Worm (Caenorhabditis elegans) whole organism, midembryonic: ENCODE measurements around the gene C37C3.12.

ENCODE experiments used
- T22C8.4 ChIP-seq: fragments of 200-800 bp; sonication (Bioruptor generic); IDR thresholded peaks from 2 replicates; pipeline ENCODE4 v1.3.6; 2022; ENCODE audit warnings: missing genetic modification characterization, missing compliant biosample characterization
- cog-1 ChIP-seq: sonication (generic microtip); optimal IDR thresholded peaks from 2 replicates; lab custom pipeline; 2016; ENCODE audit warnings: missing genetic modification characterization, missing compliant biosample characterization
- flt-1 ChIP-seq: fragments of 200-800 bp; sonication (Bioruptor generic); IDR thresholded peaks from 2 replicates; pipeline ENCODE4 v1.3.6; 2022; ENCODE audit warnings: missing genetic modification characterization, missing compliant biosample characterization
- klf-2 ChIP-seq: fragments of 200-800 bp; sonication (Bioruptor generic); conservative IDR thresholded peaks from 2 replicates; pipeline ENCODE4 v1.3.6; 2022; ENCODE audit warnings: missing genetic modification reagents, missing genetic modification characterization, missing compliant biosample characterization
- med-1 ChIP-seq: sonication (generic microtip); optimal IDR thresholded peaks from 2 replicates; lab custom pipeline; 2017; ENCODE audit warnings: missing genetic modification characterization, mild to moderate bottlenecking, missing compliant biosample characterization, antibody characterized with exemption, missing genetic modification reagents; ENCODE audit not compliant: insufficient read depth
- ref-1 ChIP-seq: fragments of 200-800 bp; sonication (Bioruptor generic); conservative IDR thresholded peaks from 2 replicates; pipeline ENCODE4 v1.3.6; 2022; ENCODE audit warnings: missing genetic modification reagents, missing genetic modification characterization, missing compliant biosample characterization
- tab-1 ChIP-seq: fragments of 200-800 bp; sonication (Bioruptor generic); IDR thresholded peaks from 2 replicates; pipeline ENCODE4 v1.3.6; 2022; ENCODE audit warnings: missing genetic modification characterization, missing compliant biosample characterization
- ztf-23 ChIP-seq: fragments of 200-800 bp; sonication (Bioruptor generic); IDR thresholded peaks from 2 replicates; pipeline ENCODE4 v1.3.6; 2022; ENCODE audit warnings: missing genetic modification reagents, missing genetic modification characterization, missing compliant biosample characterization
- ztf-29 ChIP-seq: fragments of 200-800 bp; sonication (Bioruptor generic); IDR thresholded peaks from 2 replicates; pipeline ENCODE4 v1.3.6; 2022; ENCODE audit warnings: missing genetic modification reagents, missing genetic modification characterization, missing compliant biosample characterization

The C37C3.12 gene

DNA sequence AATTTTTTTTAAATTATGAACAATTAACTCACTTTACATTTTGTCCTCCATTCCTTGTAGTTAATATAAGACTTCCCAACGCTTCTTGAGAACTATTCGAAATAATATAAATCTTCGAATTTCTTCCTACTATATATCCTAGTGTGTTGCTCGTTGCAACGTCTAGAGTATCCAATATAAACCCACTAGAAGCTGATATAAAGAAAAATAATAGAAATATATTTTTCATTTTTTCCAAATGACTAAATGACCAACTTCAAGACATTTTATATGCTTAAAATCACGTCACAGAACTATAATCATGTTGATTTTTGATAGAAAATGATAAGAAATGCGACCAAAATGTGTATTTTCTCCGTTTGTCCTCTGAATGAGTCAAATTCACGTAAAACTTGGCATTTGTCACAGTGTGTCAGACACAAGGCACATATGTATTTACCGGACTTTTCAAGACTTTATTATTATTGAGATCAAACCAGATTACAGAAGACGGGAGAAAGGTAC, 23.7 kb upstream of the C37C3.12 start, which contains the start of gene C37C3.10:
Gene C37C3.10, minus strand, starts transcription at position 51 of the 504 bp plus-strand sequence.
- TF ChIP-seq med-1 (GFP tag; lab: Kevin White, UChicago) (no peak), klf-2 (GFP tag; lab: Robert Waterston, UW) (no peak), ztf-29 (GFP tag; lab: Robert Waterston, UW) (no peak), tab-1 (no peak), ztf-23 (GFP tag; lab: Robert Waterston, UW) (no peak), flt-1 (GFP tag; lab: Robert Waterston, UW) (no peak), T22C8.4 (GFP tag; lab: Robert Waterston, UW) (no peak)

DNA sequence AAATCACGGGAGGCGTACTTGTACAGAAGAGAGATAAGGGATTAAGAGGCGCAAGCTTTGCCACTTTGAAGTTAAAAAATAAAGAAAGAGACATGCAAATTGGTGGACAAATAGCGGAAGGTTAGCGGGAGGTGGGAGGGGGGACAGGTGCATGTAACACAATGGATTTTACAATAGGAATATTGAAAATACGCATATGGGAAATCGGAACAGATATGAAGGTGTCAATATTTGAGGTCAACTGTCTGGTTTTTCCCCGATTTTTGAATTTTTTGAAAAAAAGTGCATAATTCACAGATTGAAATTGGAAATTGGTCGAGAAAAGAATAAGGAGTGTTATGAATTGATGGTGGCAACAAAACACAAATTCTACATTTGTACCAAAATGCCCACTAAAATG, 22.4 kb upstream of the C37C3.12 start, which contains the start of gene C37C3.17:
Gene C37C3.17, minus strand, starts transcription at position 101 of the 400 bp plus-strand sequence.
- TF ChIP-seq cog-1 (tag; lab: Kevin White, UChicago) (no peak), med-1 (GFP tag; lab: Kevin White, UChicago) (no peak), T22C8.4 (GFP tag; lab: Robert Waterston, UW) (no peak), flt-1 (GFP tag; lab: Robert Waterston, UW) (no peak), tab-1 (no peak), ref-1 (GFP tag; lab: Robert Waterston, UW) (no peak), klf-2 (GFP tag; lab: Robert Waterston, UW) (no peak), ztf-29 (GFP tag; lab: Robert Waterston, UW) (no peak), ztf-23 (GFP tag; lab: Robert Waterston, UW) (no peak)

DNA sequence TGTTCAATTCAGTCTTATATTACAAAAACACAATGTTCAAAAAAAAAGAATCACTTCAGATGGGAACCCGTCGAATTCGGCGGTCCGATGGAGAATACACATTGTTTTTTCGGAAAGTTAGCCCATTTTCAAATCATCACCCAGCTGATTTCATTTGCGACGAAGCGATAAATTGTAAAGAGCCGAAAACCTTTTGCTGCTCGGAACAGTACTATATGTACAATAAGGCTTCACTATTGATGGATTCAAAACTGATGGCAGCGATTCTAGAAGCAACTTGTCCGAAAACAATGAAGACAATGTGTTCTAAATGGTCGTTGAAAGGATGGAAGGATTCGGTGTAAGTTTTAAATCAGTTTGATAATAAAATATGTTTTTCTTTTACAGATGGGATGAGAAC, 18.5 kb upstream of the C37C3.12 start, which contains the start of gene C37C3.1:
Gene C37C3.1, plus strand, starts transcription at position 33 of the 400 bp plus-strand sequence.
- TF ChIP-seq klf-2 (GFP tag; lab: Robert Waterston, UW) (no peak), cog-1 (tag; lab: Kevin White, UChicago) (no peak), tab-1 (no peak), flt-1 (GFP tag; lab: Robert Waterston, UW) (no peak), ztf-23 (GFP tag; lab: Robert Waterston, UW) (no peak), T22C8.4 (GFP tag; lab: Robert Waterston, UW) (no peak), ztf-29 (GFP tag; lab: Robert Waterston, UW) (no peak), med-1 (GFP tag; lab: Kevin White, UChicago) (no peak), ref-1 (GFP tag; lab: Robert Waterston, UW) (no peak)

- TF ChIP-seq flt-1 (GFP tag; lab: Robert Waterston, UW) (no peak), cog-1 (tag; lab: Kevin White, UChicago) (no peak), T22C8.4 (GFP tag; lab: Robert Waterston, UW) (no peak), med-1 (GFP tag; lab: Kevin White, UChicago) (no peak), ztf-29 (GFP tag; lab: Robert Waterston, UW) (no peak), ref-1 (GFP tag; lab: Robert Waterston, UW) (no peak), tab-1 (no peak), ztf-23 (GFP tag; lab: Robert Waterston, UW) (no peak), klf-2 (GFP tag; lab: Robert Waterston, UW) (no peak)
Measured at ce11 chrV:7856641-7857040, 17.3 kb upstream of the C37C3.12 start.

DNA sequence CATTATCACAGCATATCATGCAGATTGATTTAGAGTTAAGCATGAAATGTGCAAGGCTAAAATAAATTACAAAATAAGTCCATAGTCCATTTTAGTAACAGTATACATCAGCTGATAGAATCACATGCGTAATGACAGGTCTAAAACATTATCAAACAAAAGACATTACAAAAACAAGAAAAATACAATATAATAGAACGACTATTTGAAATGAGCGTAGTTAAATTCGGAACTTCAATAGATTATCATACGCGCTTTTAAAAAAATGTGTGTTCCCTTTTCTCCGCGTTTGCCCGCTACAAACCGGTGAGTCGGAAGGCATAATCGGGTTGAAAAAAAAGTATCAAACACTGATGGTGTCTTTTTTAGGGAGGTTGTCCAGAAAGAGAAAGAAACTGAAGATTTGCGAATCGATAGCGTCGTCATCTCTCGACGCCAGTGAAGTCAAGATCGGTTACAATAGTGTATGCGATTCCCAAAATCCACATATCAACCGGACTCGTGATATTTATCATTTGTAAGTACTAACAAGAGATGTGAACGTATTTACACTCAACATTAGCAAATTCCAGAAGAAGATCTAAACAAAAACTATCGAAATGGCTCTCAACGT, 16.1 kb upstream of the C37C3.12 start, which contains the start of gene C37C3.2:
Gene C37C3.2, plus strand, starts transcription at position 563 of the 613 bp plus-strand sequence.
- no peak for TF ChIP-seq ztf-23 (GFP tag; lab: Robert Waterston, UW)
- TF ChIP-seq cog-1 (tag; lab: Kevin White, UChicago): no peak
- no peak for TF ChIP-seq ref-1 (GFP tag; lab: Robert Waterston, UW)
- no peak for TF ChIP-seq klf-2 (GFP tag; lab: Robert Waterston, UW)
- no peak for TF ChIP-seq tab-1
- no peak for TF ChIP-seq ztf-29 (GFP tag; lab: Robert Waterston, UW)

- TF ChIP-seq cog-1 (tag; lab: Kevin White, UChicago) (peak; percentile 30), flt-1 (GFP tag; lab: Robert Waterston, UW) (0 out of 2 replicates have a peak, but pooled peaks have one; percentile 49), klf-2 (GFP tag; lab: Robert Waterston, UW) (no peak), ztf-23 (GFP tag; lab: Robert Waterston, UW) (no peak), ztf-29 (GFP tag; lab: Robert Waterston, UW) (no peak), med-1 (GFP tag; lab: Kevin White, UChicago) (no peak), tab-1 (0 out of 2 replicates have a peak, but pooled peaks have one; percentile 42), T22C8.4 (GFP tag; lab: Robert Waterston, UW) (no peak), ref-1 (GFP tag; lab: Robert Waterston, UW) (no peak)
Measured at ce11 chrV:7854603-7855002, 15.2 kb upstream of the C37C3.12 start, which contains the start of the genes C37C3.9 and C37C3.18. Gene C37C3.9 (minus strand): TSS chrV:7854700. Gene C37C3.18 (plus strand): TSS chrV:7854993.

- TF ChIP-seq T22C8.4 (GFP tag; lab: Robert Waterston, UW): no peak
- no peak for TF ChIP-seq flt-1 (GFP tag; lab: Robert Waterston, UW)
- no peak for TF ChIP-seq ref-1 (GFP tag; lab: Robert Waterston, UW)
Measured at ce11 chrV:7853900-7854299, 14.5 kb upstream of the C37C3.12 start.

DNA sequence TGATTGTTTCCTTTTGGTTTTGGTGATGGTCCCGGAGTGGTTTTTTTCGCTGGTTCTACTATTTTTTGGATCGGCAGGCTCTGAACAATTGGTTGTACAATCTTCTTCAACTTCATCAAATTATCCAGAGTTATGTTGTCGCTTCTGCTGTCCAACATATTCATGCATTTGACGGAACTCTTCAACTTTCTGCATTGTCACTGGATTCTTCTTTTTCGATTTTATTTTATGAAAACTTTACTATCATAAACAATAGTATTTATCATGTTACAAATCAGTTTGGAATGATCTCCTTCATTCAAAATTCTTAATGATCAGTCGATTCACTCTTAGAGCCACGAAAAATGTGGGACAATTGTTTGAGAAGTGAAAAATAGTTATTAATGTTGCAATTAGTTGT, 12.7 kb upstream of the C37C3.12 start:
- TF ChIP-seq tab-1 (no peak), T22C8.4 (GFP tag; lab: Robert Waterston, UW) (no peak), ztf-23 (GFP tag; lab: Robert Waterston, UW) (no peak), cog-1 (tag; lab: Kevin White, UChicago) (no peak), flt-1 (GFP tag; lab: Robert Waterston, UW) (no peak), klf-2 (GFP tag; lab: Robert Waterston, UW) (no peak), ztf-29 (GFP tag; lab: Robert Waterston, UW) (no peak), ref-1 (GFP tag; lab: Robert Waterston, UW) (no peak), med-1 (GFP tag; lab: Kevin White, UChicago) (no peak)

DNA sequence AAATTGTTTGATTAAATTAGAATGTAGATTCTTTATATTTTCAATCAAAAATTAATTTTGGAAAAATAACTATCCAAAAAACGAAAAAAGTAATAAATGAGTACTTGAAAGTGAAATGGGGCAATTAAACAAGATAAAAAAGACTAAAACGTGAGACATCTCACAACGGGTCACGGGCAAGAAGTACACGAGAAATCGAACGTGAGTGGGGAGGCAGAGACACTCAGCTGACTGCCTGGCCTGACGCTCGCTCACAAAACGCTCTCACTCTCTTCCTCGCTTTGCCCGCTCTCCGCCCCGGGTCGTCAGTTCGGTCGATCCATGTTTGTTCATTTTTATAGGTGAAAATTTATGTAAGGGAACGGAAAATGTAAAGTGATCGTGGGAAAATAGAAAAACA, 8.9 kb upstream of the C37C3.12 start:
- no peak for TF ChIP-seq ztf-23 (GFP tag; lab: Robert Waterston, UW)
- peak; percentile 1 for TF ChIP-seq cog-1 (tag; lab: Kevin White, UChicago)
